Fruit fly (Drosophila melanogaster) Kc167 (cell line): ENCODE measurements around the gene Nxf3.

Experiments used
- Myc ChIP-seq: fragments of >200 bp; optimal IDR thresholded peaks from 2 replicates; lab custom pipeline; 2017; ENCODE audit warnings: missing external identifiers
- psq ChIP-seq: fragments of >200 bp; optimal IDR thresholded peaks from 2 replicates; lab custom pipeline; 2017; ENCODE audit warnings: missing external identifiers

dm6 chr3L:13923332-13924272, 41.4 kb upstream of the Nxf3 start:
- TF ChIP-seq Myc (lab: Kevin White, UChicago) (no peak), psq (lab: Kevin White, UChicago) (no peak)
